Fruit fly (Drosophila melanogaster): ENCODE measurements around the gene form3.

The form3 gene

DNA sequence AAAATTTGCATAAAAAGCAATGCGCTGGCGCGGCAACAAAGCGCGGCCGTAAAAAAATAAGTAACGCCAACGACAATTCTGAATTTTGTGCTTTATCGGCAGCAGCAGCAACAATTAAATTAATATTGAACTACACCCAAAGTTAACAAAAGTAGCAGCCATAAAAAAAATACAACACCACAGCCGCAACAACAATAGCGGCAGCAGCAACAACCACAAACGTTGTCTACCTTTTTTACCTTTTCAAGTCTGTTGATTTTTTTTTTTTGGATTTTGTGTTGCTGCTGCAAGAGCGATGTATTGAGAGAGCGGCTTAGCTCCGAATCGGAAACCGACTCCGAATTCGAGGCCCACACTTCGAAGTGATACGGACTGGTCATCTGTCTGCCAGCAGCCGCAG is 40.2 kb downstream of the form3 start:
- TF ChIP-seq CG32264 (GFP tag; optimal IDR thresholded peaks at IDR 0.05) (no peak), jim (GFP tag; optimal IDR thresholded peaks at IDR 0.05) (peak; percentile 12)

DNA sequence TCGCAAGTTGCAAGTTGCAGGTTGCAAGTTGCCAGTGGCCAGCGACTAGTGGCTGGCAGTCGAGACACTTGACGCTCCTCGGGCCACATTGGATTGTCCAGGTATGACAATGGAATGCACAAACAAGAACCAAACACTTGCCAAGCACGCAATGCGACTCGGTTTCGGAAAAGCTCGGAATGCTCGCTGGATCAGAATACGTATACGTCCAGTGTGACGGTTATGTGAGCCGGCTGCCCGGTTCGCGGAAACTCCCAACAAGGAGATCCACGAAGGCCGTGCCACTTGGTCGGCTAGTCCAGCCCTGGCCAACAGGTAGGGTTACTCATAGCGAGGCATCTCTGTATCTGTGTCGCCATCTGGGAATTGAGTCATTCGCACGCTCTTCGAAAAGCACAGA is 42.0 kb downstream of the form3 start:
- TF ChIP-seq CrebA (GFP tag; optimal IDR thresholded peaks at IDR 0.05; ENCODE audit: borderline replicate concordance), result no peak
- no peak for TF ChIP-seq CG9705 (GFP tag; optimal IDR thresholded peaks at IDR 0.05)
- no peak for TF ChIP-seq Hnf4 (GFP tag; optimal IDR thresholded peaks at IDR 0.05)

DNA sequence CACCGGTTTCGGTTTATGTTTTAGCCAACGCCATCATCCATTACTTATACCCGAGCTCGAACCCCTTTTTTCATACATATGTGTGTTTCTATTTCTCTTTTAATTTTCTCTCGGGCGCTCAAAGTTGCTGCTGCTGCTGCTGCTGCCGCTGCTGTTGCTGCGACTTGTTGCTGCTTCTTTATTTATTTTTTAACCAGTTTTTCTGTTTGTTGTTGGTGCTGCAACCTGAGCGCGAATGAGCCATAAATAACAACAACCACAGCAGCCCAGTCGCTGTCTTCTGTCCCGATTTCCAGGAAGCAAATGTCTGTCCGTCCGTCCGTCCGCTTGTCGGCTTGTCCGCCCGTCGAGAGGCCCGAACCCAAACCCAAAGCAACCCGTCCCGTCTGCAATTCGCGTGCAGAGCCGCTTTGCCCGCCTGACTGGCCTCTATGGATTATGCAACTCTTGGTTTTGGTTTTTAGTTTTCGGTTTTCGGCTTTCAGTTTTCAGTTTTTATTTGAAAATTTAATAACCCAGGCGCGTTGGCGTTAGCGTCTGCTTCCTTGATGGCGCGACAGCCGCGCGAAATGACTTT is 43.1 kb downstream of the form3 start:
- TF ChIP-seq HLH106 (tag; optimal IDR thresholded peaks at IDR 0.05) (no peak), psq (GFP tag; optimal IDR thresholded peaks at IDR 0.05) (peak; percentile 14), fru (GFP tag; optimal IDR thresholded peaks at IDR 0.05) (peak; percentile 6), GATAd (GFP tag; optimal IDR thresholded peaks at IDR 0.05) (no peak), sv (GFP tag; optimal IDR thresholded peaks at IDR 0.05) (no peak)

DNA sequence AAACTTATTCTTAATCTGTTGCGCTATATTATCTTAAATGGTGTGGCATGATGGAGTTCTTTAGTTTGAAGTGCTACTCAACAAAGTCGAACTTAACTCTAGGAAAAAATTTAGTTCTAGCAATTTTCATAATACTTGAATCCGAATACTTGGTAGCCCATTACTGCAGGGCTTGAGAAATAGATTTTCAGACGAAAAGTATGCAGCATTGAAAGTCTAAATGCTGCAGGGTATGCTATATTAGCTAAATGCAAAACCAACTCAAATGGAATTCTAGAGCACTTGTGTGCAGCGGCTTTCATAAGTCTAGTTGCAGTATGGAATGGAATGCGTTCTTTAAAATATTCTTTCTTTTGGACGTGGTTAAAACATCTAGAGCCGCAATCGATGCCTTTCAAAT is 48.7 kb downstream of the form3 start:
- no peak for TF ChIP-seq rgr (GFP tag; optimal IDR thresholded peaks at IDR 0.05)
- no peak for TF ChIP-seq dmrt93B (GFP tag; optimal IDR thresholded peaks at IDR 0.05)
- peak; percentile 55 for TF ChIP-seq N (GFP tag; optimal IDR thresholded peaks at IDR 0.05)
- TF ChIP-seq lola (GFP tag; optimal IDR thresholded peaks at IDR 0.05), result no peak
- TF ChIP-seq br (GFP tag; optimal IDR thresholded peaks at IDR 0.05), result no peak
- TF ChIP-seq CG9705 (GFP tag; optimal IDR thresholded peaks at IDR 0.05), result no peak
- peak; percentile 5 for TF ChIP-seq fru (GFP tag; optimal IDR thresholded peaks at IDR 0.05)
- no peak for TF ChIP-seq psq (GFP tag; optimal IDR thresholded peaks at IDR 0.05)
- TF ChIP-seq Myc (optimal IDR thresholded peaks at IDR 0.05), result peak; percentile 84
- TF ChIP-seq Vsx2 (GFP tag; optimal IDR thresholded peaks at IDR 0.05; ENCODE audit: partially characterized antibody), result peak; percentile 54
- no peak for TF ChIP-seq jim (GFP tag; optimal IDR thresholded peaks at IDR 0.05)
- TF ChIP-seq dl (GFP tag; optimal IDR thresholded peaks at IDR 0.05; ENCODE audit: insufficient read depth in 1 of 2, partially characterized antibody in 2 of 2), result no peak
- no peak for TF ChIP-seq brk (GFP tag; optimal IDR thresholded peaks at IDR 0.05)
- no peak for TF ChIP-seq ey (GFP tag; optimal IDR thresholded peaks at IDR 0.05)
- no peak for TF ChIP-seq woc (GFP tag; optimal IDR thresholded peaks at IDR 0.05)
- no peak for TF ChIP-seq CrebA (GFP tag; optimal IDR thresholded peaks at IDR 0.05; ENCODE audit: borderline replicate concordance)
- no peak for TF ChIP-seq HLH106 (tag; optimal IDR thresholded peaks at IDR 0.05)
- peak; percentile 43 for TF ChIP-seq Dif (GFP tag; optimal IDR thresholded peaks at IDR 0.05; ENCODE audit: partially characterized antibody)

DNA sequence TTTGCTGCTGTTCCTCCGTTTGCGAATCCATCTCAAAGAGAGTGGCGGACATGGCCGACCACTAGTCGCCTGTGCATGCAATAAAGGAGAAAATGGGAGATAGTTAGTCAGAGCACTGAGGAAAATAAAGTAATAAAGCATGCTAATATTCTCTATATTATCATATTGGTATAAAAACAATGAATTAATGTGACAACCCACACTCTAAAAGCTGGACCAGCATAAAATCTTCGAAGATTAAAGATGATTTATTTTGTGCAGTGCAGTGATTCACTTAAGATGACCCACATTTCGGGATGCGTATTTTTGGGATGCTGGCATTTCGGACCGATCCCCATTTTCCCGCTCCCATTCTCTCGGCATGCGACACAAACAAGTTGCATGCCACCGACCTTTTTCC is 53.2 kb downstream of the form3 start:
- TF ChIP-seq N (GFP tag; optimal IDR thresholded peaks at IDR 0.05) (no peak), psq (GFP tag; optimal IDR thresholded peaks at IDR 0.05) (no peak), Abd-B (GFP tag; optimal IDR thresholded peaks at IDR 0.05) (no peak), Dfd (GFP tag; optimal IDR thresholded peaks at IDR 0.05) (no peak), Myc (optimal IDR thresholded peaks at IDR 0.05) (no peak), CrebA (GFP tag; optimal IDR thresholded peaks at IDR 0.05; ENCODE audit: borderline replicate concordance) (no peak), dl (GFP tag; optimal IDR thresholded peaks at IDR 0.05; ENCODE audit: insufficient read depth in 1 of 2, partially characterized antibody in 2 of 2) (no peak), jim (GFP tag; optimal IDR thresholded peaks at IDR 0.05) (no peak), dmrt93B (GFP tag; optimal IDR thresholded peaks at IDR 0.05) (no peak), ey (GFP tag; optimal IDR thresholded peaks at IDR 0.05) (no peak), pan (optimal IDR thresholded peaks at IDR 0.05) (no peak), Vsx2 (GFP tag; optimal IDR thresholded peaks at IDR 0.05; ENCODE audit: partially characterized antibody) (no peak), lola (GFP tag; optimal IDR thresholded peaks at IDR 0.05) (no peak), h (GFP tag; optimal IDR thresholded peaks at IDR 0.05) (no peak), Dif (GFP tag; optimal IDR thresholded peaks at IDR 0.05; ENCODE audit: partially characterized antibody) (no peak)

DNA sequence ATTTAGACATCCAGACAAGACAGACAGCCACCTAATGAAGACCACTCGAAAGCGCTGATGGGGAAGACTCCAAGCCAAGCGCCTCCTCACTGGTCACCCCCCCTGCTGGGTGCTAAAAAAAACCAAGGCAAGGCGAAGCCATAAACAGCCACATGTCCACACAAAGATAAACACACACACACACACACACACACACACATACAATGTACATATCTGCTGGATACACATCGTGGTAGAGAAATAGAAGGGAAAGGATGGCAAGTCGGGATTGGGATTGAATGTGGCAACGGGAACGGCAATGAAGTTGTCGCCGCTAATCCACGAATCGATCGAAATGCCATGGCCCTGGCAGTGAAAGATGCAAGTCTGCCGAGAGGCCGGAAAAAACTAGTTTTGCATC is 54.8 kb downstream of the form3 start:
- no peak for TF ChIP-seq Dif (GFP tag; optimal IDR thresholded peaks at IDR 0.05; ENCODE audit: partially characterized antibody)
- no peak for TF ChIP-seq br (GFP tag; optimal IDR thresholded peaks at IDR 0.05)
- peak; percentile 90 for TF ChIP-seq Dfd (GFP tag; optimal IDR thresholded peaks at IDR 0.05)
- TF ChIP-seq Sp1 (GFP tag; optimal IDR thresholded peaks at IDR 0.05), result no peak

Measured in whole organism, wandering third instar larva.